2 fruit fly cellular contexts compared by ENCODE assay signal in the genomic region with DNA sequence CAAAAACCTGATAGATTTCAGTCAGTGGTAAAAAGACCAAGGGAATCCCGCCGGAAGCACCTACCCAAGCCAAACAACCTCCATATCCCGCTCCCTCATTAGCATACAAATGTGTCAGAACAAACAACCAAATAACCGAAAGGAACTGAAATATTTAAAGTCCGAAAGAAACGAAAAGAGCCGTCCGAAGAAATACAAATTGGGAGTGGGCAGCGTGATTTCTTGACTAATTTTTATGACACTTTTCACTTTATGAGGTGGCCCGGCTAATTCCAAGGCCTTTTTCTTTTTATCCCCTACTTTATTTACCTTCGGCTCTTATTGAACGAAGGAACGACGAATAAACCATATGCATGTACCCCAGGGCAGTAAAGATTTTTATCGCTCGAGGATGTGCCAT.
TF ChIP-seq lines count a peak whose summit lies in the region.

No protein-coding gene starts in this region.

- no peak for TF ChIP-seq CTCF in whole organism, embryonic (GFP tag; optimal IDR thresholded peaks at IDR 0.05; lab: Kevin White, UChicago)

TF ChIP-seq in whole organism, embryonic, 481 proteins besides CTCF, POLR2A, EP300 and RAD21:
- no peak for TF ChIP-seq jumu (GFP tag; optimal IDR thresholded peaks at IDR 0.05; lab: Kevin White, UChicago)
- TF ChIP-seq CG9609 (GFP tag; optimal IDR thresholded peaks at IDR 0.05; lab: Kevin White, UChicago): no peak
- TF ChIP-seq tll (GFP tag; optimal IDR thresholded peaks at IDR 0.05; lab: Kevin White, UChicago): peak in 1 of 2 experiments; percentile 96
- no peak for TF ChIP-seq CG11696 (GFP tag; IDR thresholded peaks at IDR 0.05; lab: Robert Waterston, UW)
- TF ChIP-seq CG6765 (GFP tag; optimal IDR thresholded peaks at IDR 0.05; lab: Kevin White, UChicago): no peak
- no peak for TF ChIP-seq CG9817 (tag; optimal IDR thresholded peaks at IDR 0.05; lab: Kevin White, UChicago)
- TF ChIP-seq dati (GFP tag; IDR thresholded peaks at IDR 0.05; lab: Robert Waterston, UW): no peak
- TF ChIP-seq trh (GFP tag; optimal IDR thresholded peaks at IDR 0.05; lab: Kevin White, UChicago): no peak
- no peak for TF ChIP-seq stc (GFP tag; IDR thresholded peaks at IDR 0.05; lab: Robert Waterston, UW)
- no peak for TF ChIP-seq sisA (GFP tag; IDR thresholded peaks at IDR 0.05; lab: Robert Waterston, UW)
- no peak for TF ChIP-seq CG14014 (GFP tag; IDR thresholded peaks at IDR 0.05; lab: Robert Waterston, UW)
- TF ChIP-seq CG9876 (GFP tag; optimal IDR thresholded peaks at IDR 0.05; lab: Kevin White, UChicago): no peak
- no peak for TF ChIP-seq pan (optimal IDR thresholded peaks at IDR 0.05; lab: Kevin White, UChicago)
- no peak for TF ChIP-seq pan (GFP tag; optimal IDR thresholded peaks at IDR 0.05 in 1 of 2, IDR thresholded peaks at IDR 0.05 in 1 of 2)
- TF ChIP-seq CG15269 (tag; optimal IDR thresholded peaks at IDR 0.05; lab: Kevin White, UChicago): no peak
- TF ChIP-seq cad (GFP tag; optimal IDR thresholded peaks at IDR 0.05; lab: Kevin White, UChicago): peak; percentile 84
- TF ChIP-seq cg (GFP tag; optimal IDR thresholded peaks at IDR 0.05; lab: Kevin White, UChicago): no peak
- TF ChIP-seq Camta (GFP tag; optimal IDR thresholded peaks at IDR 0.05; lab: Kevin White, UChicago): no peak
- TF ChIP-seq crol (GFP tag; IDR thresholded peaks at IDR 0.05; lab: Robert Waterston, UW): no peak
- no peak for TF ChIP-seq CG10959 (GFP tag; IDR thresholded peaks at IDR 0.05; lab: Robert Waterston, UW)
- no peak for TF ChIP-seq tin (GFP tag; optimal IDR thresholded peaks at IDR 0.05; lab: Kevin White, UChicago)
- TF ChIP-seq CG15479 (GFP tag; optimal IDR thresholded peaks at IDR 0.05; lab: Kevin White, UChicago): no peak
- TF ChIP-seq CG1603 (tag; optimal IDR thresholded peaks at IDR 0.05; lab: Kevin White, UChicago): no peak
- TF ChIP-seq CG12744 (GFP tag; optimal IDR thresholded peaks at IDR 0.05; lab: Kevin White, UChicago): no peak
- peak; percentile 18 for TF ChIP-seq zen (tag; optimal IDR thresholded peaks at IDR 0.05; lab: Kevin White, UChicago)
- no peak for TF ChIP-seq fd102C (GFP tag; optimal IDR thresholded peaks at IDR 0.05; lab: Kevin White, UChicago)
- TF ChIP-seq chm (GFP tag; IDR thresholded peaks at IDR 0.05; lab: Robert Waterston, UW): no peak
- TF ChIP-seq sim (GFP tag; IDR thresholded peaks at IDR 0.05; lab: Robert Waterston, UW): no peak
- TF ChIP-seq lab (GFP tag; optimal IDR thresholded peaks at IDR 0.05; lab: Kevin White, UChicago): no peak
- TF ChIP-seq Six4 (GFP tag; optimal IDR thresholded peaks at IDR 0.05; lab: Kevin White, UChicago): no peak
- no peak for TF ChIP-seq Atf3 (GFP tag; optimal IDR thresholded peaks at IDR 0.05; lab: Kevin White, UChicago)
- no peak for TF ChIP-seq Abd-B (GFP tag; optimal IDR thresholded peaks at IDR 0.05; lab: Kevin White, UChicago)
- no peak for TF ChIP-seq D19A (tag; optimal IDR thresholded peaks at IDR 0.05; lab: Kevin White, UChicago)
- no peak for TF ChIP-seq maf-S (GFP tag; optimal IDR thresholded peaks at IDR 0.05; lab: Kevin White, UChicago)
- TF ChIP-seq sna (GFP tag; IDR thresholded peaks at IDR 0.05; lab: Robert Waterston, UW; ENCODE audit: partially characterized antibody): no peak
- TF ChIP-seq vvl (GFP tag; IDR thresholded peaks at IDR 0.05; lab: Robert Waterston, UW): 0 out of 2 replicates have a peak, but pooled peaks have one; percentile 17
- TF ChIP-seq Sox100B (GFP tag; optimal IDR thresholded peaks at IDR 0.05; lab: Kevin White, UChicago): no peak
- peak; percentile 73 for TF ChIP-seq kni (GFP tag; optimal IDR thresholded peaks at IDR 0.05; lab: Kevin White, UChicago)
- TF ChIP-seq Ravus (GFP tag; IDR thresholded peaks at IDR 0.05; lab: Robert Waterston, UW): no peak

TF ChIP-seq in whole organism, prepupa, 60 proteins besides CTCF, POLR2A, EP300 and RAD21:
- TF ChIP-seq fkh (GFP tag; optimal IDR thresholded peaks at IDR 0.05; lab: Kevin White, UChicago): peak; percentile 22
- TF ChIP-seq CG3032 (tag; optimal IDR thresholded peaks at IDR 0.05; lab: Kevin White, UChicago): no peak
- no peak for TF ChIP-seq Sox14 (GFP tag; optimal IDR thresholded peaks at IDR 0.05; lab: Kevin White, UChicago)
- TF ChIP-seq dac (GFP tag; optimal IDR thresholded peaks at IDR 0.05; lab: Kevin White, UChicago): no peak
- no peak for TF ChIP-seq CG11762 (GFP tag; optimal IDR thresholded peaks at IDR 0.05; lab: Kevin White, UChicago; ENCODE audit: insufficient read depth)
- no peak for TF ChIP-seq Hr39 (GFP tag; optimal IDR thresholded peaks at IDR 0.05; lab: Kevin White, UChicago)
